Fruit fly (Drosophila melanogaster) whole organism, embryonic: ENCODE measurements around the gene CG31710.
A peak's percentile ranks its signal among the peaks of the same experiment; 100 is the strongest.

Source experiments
- Abd-B ChIP-seq: fragments of 200-800 bp; sonication (Bioruptor generic); optimal IDR thresholded peaks from 2 replicates; lab custom pipeline; 2018; ENCODE audit warnings: missing biosample characterization, mild to moderate bottlenecking, missing genetic modification characterization, moderate library complexity
- Bdp1 ChIP-seq: fragments of 200-800 bp; sonication (Bioruptor generic); optimal IDR thresholded peaks from 3 replicates; lab custom pipeline; 2016; ENCODE audit warnings: missing biosample characterization, missing genetic modification characterization
- BtbVII ChIP-seq: fragments of 200-800 bp; sonication (Bioruptor generic); optimal IDR thresholded peaks from 3 replicates; lab custom pipeline; 2017; ENCODE audit warnings: missing biosample characterization, mild to moderate bottlenecking, missing genetic modification characterization
- CG10274 ChIP-seq: fragments of 200-800 bp; sonication (Bioruptor generic); optimal IDR thresholded peaks from 3 replicates; lab custom pipeline; 2017; ENCODE audit warnings: missing biosample characterization, mild to moderate bottlenecking, missing genetic modification characterization
- CG10654 ChIP-seq: fragments of 200-800 bp; sonication (Bioruptor generic); optimal IDR thresholded peaks from 2 replicates; lab custom pipeline; 2016; ENCODE audit warnings: missing biosample characterization, missing genetic modification characterization
- CG11085 ChIP-seq: fragments of 200-800 bp; sonication (Bioruptor generic); IDR thresholded peaks from 2 replicates; pipeline ENCODE4 v1.3.6; 2022; ENCODE audit warnings: missing biosample characterization, missing genetic modification characterization
- CG1233 ChIP-seq: fragments of 200-800 bp; sonication (Bioruptor generic); optimal IDR thresholded peaks from 4 replicates; lab custom pipeline; 2018; ENCODE audit warnings: missing biosample characterization, mild to moderate bottlenecking, missing genetic modification characterization
- CG12942 ChIP-seq: fragments of 200-800 bp; sonication (Bioruptor generic); optimal IDR thresholded peaks from 3 replicates; lab custom pipeline; 2016; ENCODE audit warnings: missing biosample characterization, missing genetic modification characterization
- CG13424 ChIP-seq: fragments of 200-800 bp; sonication (Bioruptor generic); optimal IDR thresholded peaks from 2 replicates; lab custom pipeline; 2019; ENCODE audit warnings: missing biosample characterization, mild to moderate bottlenecking, missing genetic modification characterization, moderate library complexity
- CG14441 ChIP-seq: fragments of 200-800 bp; sonication (Bioruptor generic); IDR thresholded peaks from 2 replicates; pipeline ENCODE4 v1.3.6; 2022; ENCODE audit warnings: missing biosample characterization, missing genetic modification characterization
- CG16813 ChIP-seq: fragments of 200-800 bp; sonication (Bioruptor generic); IDR thresholded peaks from 3 replicates; pipeline ENCODE4 v1.3.6; 2022; ENCODE audit warnings: missing biosample characterization, missing genetic modification characterization; ENCODE audit not compliant: partially characterized antibody
- CG17829 ChIP-seq: fragments of 200-800 bp; optimal IDR thresholded peaks from 2 replicates; lab custom pipeline; 2019; ENCODE audit warnings: missing biosample characterization, mild to moderate bottlenecking, missing genetic modification characterization, moderate library complexity
- CG18619 ChIP-seq: fragments of 200-800 bp; sonication (Bioruptor generic); optimal IDR thresholded peaks from 3 replicates; lab custom pipeline; 2017; ENCODE audit warnings: missing biosample characterization, mild to moderate bottlenecking, missing genetic modification characterization
- CG2889 ChIP-seq: fragments of 200-800 bp; sonication (Bioruptor generic); IDR thresholded peaks from 3 replicates; pipeline ENCODE4 v1.3.6; 2022; ENCODE audit warnings: missing biosample characterization, missing genetic modification characterization
- CG43689 ChIP-seq: fragments of 200-800 bp; sonication (Bioruptor generic); IDR thresholded peaks from 2 replicates; pipeline ENCODE4 v1.3.6; 2022; ENCODE audit warnings: missing biosample characterization, missing genetic modification characterization
- CG4404 ChIP-seq: fragments of 200-800 bp; sonication (Bioruptor generic); IDR thresholded peaks from 2 replicates; pipeline ENCODE4 v1.3.6; 2022; ENCODE audit warnings: missing biosample characterization, missing genetic modification characterization
- CG4424 ChIP-seq: fragments of 200-800 bp; sonication (Bioruptor generic); optimal IDR thresholded peaks from 3 replicates; lab custom pipeline; 2016; ENCODE audit warnings: missing biosample characterization, missing genetic modification characterization
- CG5953 ChIP-seq: fragments of 200-800 bp; sonication (Bioruptor generic); IDR thresholded peaks from 2 replicates; pipeline ENCODE4 v1.3.6; 2022; ENCODE audit warnings: missing biosample characterization, missing genetic modification characterization
- CG6683 ChIP-seq: fragments of 200-800 bp; sonication (Bioruptor generic); optimal IDR thresholded peaks from 2 replicates; lab custom pipeline; 2017; ENCODE audit warnings: missing biosample characterization, mild to moderate bottlenecking, missing genetic modification characterization, missing genetic modification reagents
- CG6791 ChIP-seq: fragments of 200-800 bp; sonication (Bioruptor generic); IDR thresholded peaks from 3 replicates; pipeline ENCODE4 v1.3.6; 2022; ENCODE audit warnings: missing biosample characterization, missing genetic modification characterization; ENCODE audit not compliant: partially characterized antibody
- CG8089 ChIP-seq: fragments of 200-800 bp; sonication (Bioruptor generic); optimal IDR thresholded peaks from 3 replicates; lab custom pipeline; 2016; ENCODE audit warnings: missing biosample characterization, missing genetic modification characterization
- Dip2 ChIP-seq: fragments of 200-800 bp; sonication (Bioruptor generic); IDR thresholded peaks from 2 replicates; pipeline ENCODE4 v1.3.6; 2022; ENCODE audit warnings: missing biosample characterization, missing genetic modification characterization
- Fer3 ChIP-seq: fragments of 200-800 bp; sonication (Bioruptor generic); optimal IDR thresholded peaks from 2 replicates; lab custom pipeline; 2018; ENCODE audit warnings: missing biosample characterization, mild to moderate bottlenecking, missing genetic modification characterization, moderate library complexity
- GATAe ChIP-seq: fragments of 200-800 bp; sonication (Bioruptor generic); conservative IDR thresholded peaks from 2 replicates; pipeline ENCODE4 v1.3.6; 2022; ENCODE audit warnings: missing biosample characterization, missing genetic modification characterization
- Gsc ChIP-seq: fragments of 200-800 bp; sonication (Bioruptor generic); IDR thresholded peaks from 2 replicates; pipeline ENCODE4 v1.3.6; 2022; ENCODE audit warnings: missing biosample characterization, missing genetic modification characterization
- HLH4C ChIP-seq: fragments of 200-800 bp; sonication (Bioruptor generic); IDR thresholded peaks from 3 replicates; pipeline ENCODE4 v1.3.6; 2022; ENCODE audit warnings: missing biosample characterization, missing genetic modification characterization; ENCODE audit not compliant: partially characterized antibody
- MESR4 ChIP-seq: fragments of 200-800 bp; sonication (Bioruptor generic); optimal IDR thresholded peaks from 2 replicates; lab custom pipeline; 2018; ENCODE audit warnings: missing biosample characterization, mild to moderate bottlenecking, missing genetic modification characterization, moderate library complexity
- Meics ChIP-seq: fragments of 200-800 bp; sonication (Bioruptor generic); optimal IDR thresholded peaks from 2 replicates; lab custom pipeline; 2017; ENCODE audit warnings: missing biosample characterization, mild to moderate bottlenecking, missing genetic modification characterization
- Nf-YC ChIP-seq: fragments of 200-800 bp; optimal IDR thresholded peaks from 3 replicates; lab custom pipeline; 2019; ENCODE audit warnings: missing biosample characterization, mild to moderate bottlenecking, missing genetic modification characterization, moderate library complexity
- PHDP ChIP-seq: fragments of 200-800 bp; sonication (Bioruptor generic); optimal IDR thresholded peaks from 3 replicates; lab custom pipeline; 2018; ENCODE audit warnings: missing biosample characterization, mild to moderate bottlenecking, missing genetic modification characterization, moderate library complexity
- Poxn ChIP-seq: fragments of 200-800 bp; sonication (Bioruptor generic); IDR thresholded peaks from 2 replicates; pipeline ENCODE4 v1.3.6; 2022; ENCODE audit warnings: missing biosample characterization, missing genetic modification characterization
- ab ChIP-seq: fragments of 200-800 bp; sonication (Bioruptor generic); optimal IDR thresholded peaks from 2 replicates; lab custom pipeline; 2016; ENCODE audit warnings: missing biosample characterization, missing genetic modification characterization
- ase ChIP-seq: fragments of 200-800 bp; sonication (Bioruptor generic); IDR thresholded peaks from 3 replicates; pipeline ENCODE4 v1.3.6; 2022; ENCODE audit warnings: missing biosample characterization, missing genetic modification characterization
- bowl ChIP-seq: fragments of 200-800 bp; sonication (Bioruptor generic); IDR thresholded peaks from 2 replicates; pipeline ENCODE4 v1.3.6; 2022; ENCODE audit warnings: missing biosample characterization, missing genetic modification characterization
- fd102C ChIP-seq: fragments of 200-800 bp; sonication (Bioruptor generic); optimal IDR thresholded peaks from 2 replicates; lab custom pipeline; 2018; ENCODE audit warnings: missing biosample characterization, mild to moderate bottlenecking, missing genetic modification characterization, moderate library complexity
- fu2 ChIP-seq: fragments of 200-800 bp; sonication (Bioruptor generic); optimal IDR thresholded peaks from 2 replicates; lab custom pipeline; 2016; ENCODE audit warnings: missing biosample characterization, missing genetic modification characterization
- gcm ChIP-seq: fragments of 200-800 bp; sonication (Bioruptor generic); optimal IDR thresholded peaks from 2 replicates; lab custom pipeline; 2019; ENCODE audit warnings: missing biosample characterization, mild to moderate bottlenecking, missing genetic modification characterization, moderate library complexity
- gem ChIP-seq: fragments of 200-800 bp; sonication (Bioruptor generic); optimal IDR thresholded peaks from 2 replicates; lab custom pipeline; 2019; ENCODE audit warnings: missing biosample characterization, mild to moderate bottlenecking, missing genetic modification characterization, moderate library complexity
- grn ChIP-seq: fragments of 200-800 bp; sonication (Bioruptor generic); optimal IDR thresholded peaks from 3 replicates; lab custom pipeline; 2017; ENCODE audit warnings: missing biosample characterization, missing genetic modification characterization
- h ChIP-seq: fragments of >200 bp; optimal IDR thresholded peaks from 2 replicates; lab custom pipeline; 2017
- her ChIP-seq: fragments of 200-800 bp; sonication (Bioruptor generic); optimal IDR thresholded peaks from 2 replicates; lab custom pipeline; 2016; ENCODE audit warnings: missing biosample characterization, missing genetic modification characterization
- jumu ChIP-seq: fragments of 200-800 bp; sonication (Bioruptor generic); optimal IDR thresholded peaks from 3 replicates; lab custom pipeline; 2016; ENCODE audit warnings: missing biosample characterization, missing genetic modification characterization
- klu ChIP-seq: fragments of 200-800 bp; sonication (Bioruptor generic); IDR thresholded peaks from 2 replicates; pipeline ENCODE4 v1.3.6; 2022; ENCODE audit warnings: missing biosample characterization, missing genetic modification characterization
- nerfin-2 ChIP-seq: fragments of 200-800 bp; sonication (Bioruptor generic); IDR thresholded peaks from 2 replicates; pipeline ENCODE4 v1.3.6; 2022; ENCODE audit warnings: missing biosample characterization, missing genetic modification characterization; ENCODE audit not compliant: partially characterized antibody
- phol ChIP-seq: fragments of 200-800 bp; sonication (Bioruptor generic); optimal IDR thresholded peaks from 3 replicates; lab custom pipeline; 2018; ENCODE audit warnings: missing biosample characterization, mild to moderate bottlenecking, missing genetic modification characterization, moderate library complexity
- schlank ChIP-seq: fragments of 200-800 bp; sonication (Bioruptor generic); optimal IDR thresholded peaks from 2 replicates; lab custom pipeline; 2018; ENCODE audit warnings: missing biosample characterization, mild to moderate bottlenecking, missing genetic modification characterization
- sd ChIP-seq: fragments of 200-800 bp; sonication (Bioruptor generic); optimal IDR thresholded peaks from 3 replicates; lab custom pipeline; 2018; ENCODE audit warnings: missing biosample characterization, mild to moderate bottlenecking, missing genetic modification characterization, moderate library complexity
- tap ChIP-seq: fragments of 200-800 bp; optimal IDR thresholded peaks from 3 replicates; lab custom pipeline; 2019; ENCODE audit warnings: missing biosample characterization, mild to moderate bottlenecking, missing genetic modification characterization, moderate library complexity
- unpg ChIP-seq: fragments of 200-800 bp; sonication (Bioruptor generic); optimal IDR thresholded peaks from 3 replicates; lab custom pipeline; 2018; ENCODE audit warnings: missing biosample characterization, mild to moderate bottlenecking, missing genetic modification characterization, moderate library complexity
- usp ChIP-seq: fragments of >200 bp; optimal IDR thresholded peaks from 2 replicates; lab custom pipeline; 2017; ENCODE audit warnings: missing biosample characterization, missing genetic modification characterization
- zfh1 ChIP-seq: fragments of 200-800 bp; sonication (Bioruptor generic); IDR thresholded peaks from 3 replicates; pipeline ENCODE4 v1.3.6; 2022; ENCODE audit warnings: missing biosample characterization, missing genetic modification characterization
- zfh2 ChIP-seq: fragments of 200-800 bp; sonication (Bioruptor generic); optimal IDR thresholded peaks from 2 replicates; lab custom pipeline; 2016; ENCODE audit warnings: missing biosample characterization, missing genetic modification characterization

Gene CG31710

dm6 chr2L:9711107-9711585 is 5.4 kb upstream of the CG31710 start, which contains the start of gene CG4364 (continued):
- TF ChIP-seq CG18619 (GFP tag; lab: Kevin White, UChicago) (no peak), CG8089 (GFP tag; lab: Kevin White, UChicago) (no peak), CG17829 (tag; lab: Kevin White, UChicago) (peak; percentile 61), HLH4C (GFP tag; lab: Robert Waterston, UW) (peak; percentile 68), tap (tag; lab: Kevin White, UChicago) (no peak), nerfin-2 (0 out of 2 replicates have a peak, but pooled peaks have one; percentile 23), CG16813 (peak; percentile 56; the same call in 1 of the 3 replicates), zfh2 (no peak), CG5953 (GFP tag; lab: Robert Waterston, UW) (no peak), unpg (no peak), phol (tag; lab: Kevin White, UChicago) (peak; percentile 67), gem (tag; lab: Kevin White, UChicago) (no peak), jumu (GFP tag; lab: Kevin White, UChicago) (no peak), her (GFP tag; lab: Kevin White, UChicago) (peak; percentile 97), Meics (GFP tag; lab: Kevin White, UChicago) (no peak), CG6791 (GFP tag; lab: Robert Waterston, UW) (peak; percentile 66), klu (GFP tag; lab: Robert Waterston, UW) (no peak), sd (tag; lab: Kevin White, UChicago) (no peak), h (no peak), Bdp1 (GFP tag; lab: Kevin White, UChicago) (no peak), MESR4 (GFP tag; lab: Kevin White, UChicago) (peak; percentile 63), PHDP (tag; lab: Kevin White, UChicago) (no peak), ase (GFP tag; lab: Robert Waterston, UW) (no peak), zfh1 (GFP tag; lab: Robert Waterston, UW) (no peak), bowl (GFP tag; lab: Robert Waterston, UW) (no peak), ab (GFP tag; lab: Kevin White, UChicago) (no peak), CG11085 (GFP tag; lab: Robert Waterston, UW) (no peak), CG2889 (no peak), CG12942 (GFP tag; lab: Kevin White, UChicago) (no peak), Nf-YC (tag; lab: Kevin White, UChicago) (peak; percentile 31), fd102C (GFP tag; lab: Kevin White, UChicago) (no peak), CG13424 (tag; lab: Kevin White, UChicago) (no peak), CG10654 (GFP tag; lab: Kevin White, UChicago) (no peak), CG43689 (no peak), schlank (tag; lab: Kevin White, UChicago) (no peak), CG1233 (GFP tag; lab: Kevin White, UChicago) (no peak), CG14441 (GFP tag; lab: Robert Waterston, UW) (no peak), CG10274 (GFP tag; lab: Kevin White, UChicago) (no peak), fu2 (no peak), Dip2 (no peak), Fer3 (tag; lab: Kevin White, UChicago) (no peak), gcm (GFP tag; lab: Kevin White, UChicago) (no peak), usp (no peak), grn (GFP tag; lab: Kevin White, UChicago) (no peak), CG4424 (no peak), CG4404 (GFP tag; lab: Robert Waterston, UW) (no peak), Abd-B (GFP tag; lab: Kevin White, UChicago) (no peak), GATAe (GFP tag; lab: Robert Waterston, UW) (no peak), CG6683 (GFP tag; lab: Kevin White, UChicago) (no peak), Gsc (GFP tag; lab: Robert Waterston, UW) (no peak), BtbVII (GFP tag; lab: Kevin White, UChicago) (no peak), Poxn (GFP tag; lab: Robert Waterston, UW) (no peak)
